Fruit fly (Drosophila melanogaster) S2 (cell line): ENCODE data around the gene CG11600.

Source experiments
- CG8478 ChIP-seq: fragments of >200 bp; optimal IDR thresholded peaks from 2 replicates; lab custom pipeline; 2018
- CTCF ChIP-seq, 2 experiments: fragments of >200 bp; optimal IDR thresholded peaks; 2 replicates each; lab custom pipeline; 2018

DNA sequence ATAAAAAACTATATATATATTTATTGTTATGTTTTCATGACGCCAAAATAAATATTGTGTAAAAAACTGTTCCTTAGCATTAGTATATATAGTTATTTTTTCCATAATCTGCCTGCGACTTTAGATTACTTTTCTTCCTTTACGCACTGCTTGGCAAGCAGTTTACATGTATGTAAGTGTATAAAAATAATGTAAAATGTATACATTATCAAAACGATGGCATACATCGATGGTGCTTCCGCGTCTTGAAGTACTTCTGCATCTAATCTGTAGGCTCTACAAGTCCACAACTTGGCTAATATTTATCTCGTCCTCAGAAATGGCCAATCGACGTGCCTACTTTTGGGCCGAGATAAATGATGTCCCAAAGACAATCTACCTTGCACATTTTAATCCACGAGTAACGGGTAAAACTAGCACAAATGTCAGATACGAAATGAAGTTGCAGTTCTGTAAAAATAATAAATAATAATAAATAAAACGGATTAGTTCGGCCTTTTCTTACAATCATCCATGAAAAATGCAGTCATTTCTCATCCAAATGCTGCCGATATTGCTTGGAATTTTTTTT, 1.7 kb downstream of the CG11600 start, which contains the start of gene CG11608:
- TF ChIP-seq CG8478 (lab: Kevin White, UChicago): no peak
- TF ChIP-seq CTCF (optimal IDR thresholded peaks at IDR 0.05; lab: Kevin White, UChicago): peak; percentile 62 to 74
